Worm (Caenorhabditis elegans): ENCODE measurements around the gene Y55F3AM.5.

ce11 chrIV:953136-953535 is 45.9 kb upstream of the Y55F3AM.5 start:
- TF ChIP-seq snpc-4 (GFP tag; optimal IDR thresholded peaks at IDR 0.05) = no peak
- no peak for TF ChIP-seq snpc-4 (tag; optimal IDR thresholded peaks at IDR 0.05)
- TF ChIP-seq athp-1 (tag; optimal IDR thresholded peaks at IDR 0.05) = no peak
- TF ChIP-seq hmg-20 (GFP tag; IDR thresholded peaks at IDR 0.05) = no peak
- TF ChIP-seq Y56A3A.18 (GFP tag; IDR thresholded peaks at IDR 0.05) = no peak

Measured in whole organism, young adult.